Fruit fly (Drosophila melanogaster): ENCODE measurements around the gene CG42445.

- TF ChIP-seq CG7045 (GFP tag; optimal IDR thresholded peaks at IDR 0.05) (no peak), CG7101 (tag; optimal IDR thresholded peaks at IDR 0.05) (no peak), bab1 (GFP tag; optimal IDR thresholded peaks at IDR 0.05) (no peak), CG5204 (GFP tag; optimal IDR thresholded peaks at IDR 0.05) (no peak), ovo (GFP tag; optimal IDR thresholded peaks at IDR 0.05) (no peak), CG11617 (GFP tag; optimal IDR thresholded peaks at IDR 0.05) (no peak), Mnt (GFP tag; optimal IDR thresholded peaks at IDR 0.05) (no peak), pad (GFP tag; optimal IDR thresholded peaks at IDR 0.05) (no peak), CG14711 (tag; optimal IDR thresholded peaks at IDR 0.05) (no peak), CG33017 (tag; optimal IDR thresholded peaks at IDR 0.05) (no peak), toe (GFP tag; optimal IDR thresholded peaks at IDR 0.05) (no peak), cnc (optimal IDR thresholded peaks at IDR 0.05) (no peak), Clk (GFP tag; optimal IDR thresholded peaks at IDR 0.05) (no peak)
These were observed 41.9 kb downstream of the CG42445 start for dm6 chr3L:8116809-8117208.

All from whole organism, adult.